Worm (Caenorhabditis elegans) whole organism, early embryonic: ENCODE measurements around the gene glt-1.

Experiments
- F13C5.2 ChIP-seq: sonication (generic microtip); optimal IDR thresholded peaks from 2 replicates; lab custom pipeline; 2017; ENCODE audit warnings: mild to moderate bottlenecking, missing genetic modification characterization, inconsistent platforms, missing compliant biosample characterization
- aly-1 ChIP-seq: sonication (generic microtip); optimal IDR thresholded peaks from 2 replicates; lab custom pipeline; 2016; ENCODE audit warnings: missing genetic modification characterization, missing compliant biosample characterization
- ceh-13 ChIP-seq: fragments of 200-800 bp; sonication (Bioruptor generic); optimal IDR thresholded peaks from 2 replicates; lab custom pipeline; 2018; ENCODE audit warnings: mild to moderate bottlenecking, missing genetic modification characterization, missing compliant biosample characterization
- hnd-1 ChIP-seq: sonication (generic microtip); optimal IDR thresholded peaks from 2 replicates; lab custom pipeline; 2016; ENCODE audit warnings: missing genetic modification characterization, missing compliant biosample characterization
- pes-1 ChIP-seq: fragments of 200-800 bp; sonication (Bioruptor generic); IDR thresholded peaks from 2 replicates; pipeline ENCODE4 v1.3.6; 2022; ENCODE audit warnings: missing genetic modification reagents, missing genetic modification characterization, missing compliant biosample characterization
- tbx-37 ChIP-seq: fragments of 200-800 bp; sonication (Bioruptor generic); conservative IDR thresholded peaks from 2 replicates; pipeline ENCODE4 v1.3.6; 2022; ENCODE audit warnings: missing genetic modification reagents, missing genetic modification characterization, missing compliant biosample characterization

DNA sequence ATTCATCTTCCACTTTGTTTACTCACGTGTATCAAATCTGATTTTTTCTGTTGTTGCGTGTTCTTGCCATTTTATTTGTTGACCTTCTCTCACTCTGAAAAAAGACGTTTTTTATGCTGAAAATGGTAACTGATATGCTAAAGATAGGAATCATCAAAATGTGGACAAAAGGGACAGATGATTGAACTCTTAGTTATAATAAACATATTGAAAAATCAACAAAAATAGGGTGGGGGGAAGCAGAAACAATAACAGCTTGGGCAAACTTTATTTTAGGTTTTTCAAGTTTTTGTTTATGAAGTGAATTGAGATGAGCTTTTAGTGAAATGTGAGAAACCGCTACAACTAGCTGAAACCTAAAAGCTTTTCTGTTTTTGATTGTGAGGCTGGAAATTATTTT is 37.1 kb downstream of the glt-1 start, which contains the start of gene F56B6.6:
- TF ChIP-seq ceh-13 (GFP tag; lab: Kevin White, UChicago): no peak
- TF ChIP-seq aly-1 (tag; lab: Kevin White, UChicago): no peak
- TF ChIP-seq F13C5.2 (tag; lab: Kevin White, UChicago): no peak
- TF ChIP-seq hnd-1: no peak
- no peak for TF ChIP-seq pes-1
- no peak for TF ChIP-seq tbx-37 (GFP tag; lab: Robert Waterston, UW)
